Fruit fly (Drosophila melanogaster) whole organism, prepupa: ENCODE results near the gene CG18599.

ENCODE experiments used
- CG4318 ChIP-seq: fragments of 200-800 bp; sonication (Bioruptor generic); optimal IDR thresholded peaks from 3 replicates; lab custom pipeline; 2017; ENCODE audit warnings: missing biosample characterization, mild to moderate bottlenecking, missing genetic modification characterization
- CG9139 ChIP-seq: fragments of 200-800 bp; sonication (Bioruptor generic); optimal IDR thresholded peaks from 3 replicates; lab custom pipeline; 2017; ENCODE audit warnings: missing biosample characterization, mild to moderate bottlenecking, missing genetic modification characterization
- dsx ChIP-seq: fragments of 200-800 bp; optimal IDR thresholded peaks from 3 replicates; lab custom pipeline; 2019; ENCODE audit warnings: missing biosample characterization, mild to moderate bottlenecking, missing genetic modification characterization, moderate library complexity; ENCODE audit not compliant: poor library complexity, severe bottlenecking
- lz ChIP-seq: fragments of 200-800 bp; sonication (Bioruptor generic); optimal IDR thresholded peaks from 3 replicates; lab custom pipeline; 2016; ENCODE audit warnings: missing biosample characterization, missing genetic modification characterization
- topi ChIP-seq: fragments of 200-800 bp; sonication (Bioruptor generic); optimal IDR thresholded peaks from 3 replicates; lab custom pipeline; 2016; ENCODE audit warnings: missing biosample characterization, missing genetic modification characterization
- vri ChIP-seq: fragments of 200-800 bp; sonication (Bioruptor generic); optimal IDR thresholded peaks from 3 replicates; lab custom pipeline; 2016; ENCODE audit warnings: missing biosample characterization, mild to moderate bottlenecking, missing genetic modification characterization

DNA sequence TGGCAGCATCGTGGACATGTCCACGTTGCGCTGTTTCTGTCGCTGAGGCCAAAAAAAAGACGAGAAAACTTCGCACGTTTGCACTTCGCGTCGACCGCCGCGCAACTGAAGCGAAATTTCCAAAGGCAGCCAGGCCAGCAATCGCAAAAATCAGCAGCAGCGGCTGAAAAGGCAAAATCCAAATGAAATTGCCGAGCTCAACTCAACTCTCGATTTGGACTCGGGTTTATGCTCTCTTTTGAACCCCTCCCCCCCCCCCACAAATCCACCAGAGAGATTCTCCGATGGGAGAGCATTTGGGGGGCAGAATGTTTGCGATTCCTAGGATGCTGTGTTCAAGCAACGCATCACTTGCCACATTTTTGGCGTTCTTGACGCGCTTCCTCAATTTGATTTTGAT is 46.7 kb downstream of the CG18599 start, which contains the start of gene PKD:
- no peak for TF ChIP-seq CG4318
- TF ChIP-seq CG9139 (GFP tag; lab: Kevin White, UChicago): no peak
- no peak for TF ChIP-seq dsx (GFP tag; lab: Kevin White, UChicago)
- TF ChIP-seq topi (GFP tag; lab: Kevin White, UChicago): no peak
- TF ChIP-seq vri (GFP tag; lab: Kevin White, UChicago): no peak
- no peak for TF ChIP-seq lz (GFP tag; lab: Kevin White, UChicago)
